Worm (Caenorhabditis elegans): ENCODE measurements around the gene F58B4.3.

Gene F58B4.3

ce11 chrV:10937294-10937693 is 7.7 kb downstream of the F58B4.3 start (continued):
- TF ChIP-seq let-526 (GFP tag; IDR thresholded peaks at IDR 0.05) (no peak), ceh-58 (GFP tag; IDR thresholded peaks at IDR 0.05) (no peak), zfh-2 (GFP tag; conservative IDR thresholded peaks at IDR 0.05) (no peak), ama-1 (optimal IDR thresholded peaks at IDR 0.05) (peak; percentile 37), ama-1 (GFP tag; optimal IDR thresholded peaks at IDR 0.05) (peak in 1 of 2 experiments; percentile 10), aptf-3 (GFP tag; IDR thresholded peaks at IDR 0.05) (no peak), C17E4.6 (GFP tag; IDR thresholded peaks at IDR 0.05) (no peak), hrde-1 (tag; optimal IDR thresholded peaks at IDR 0.05; ENCODE audit: borderline replicate concordance) (no peak), cebp-1 (GFP tag; IDR thresholded peaks at IDR 0.05) (peak; percentile 54; the same call in 1 of the 2 replicates), cebp-1 (tag; optimal IDR thresholded peaks at IDR 0.05) (peak; percentile 51), F37B4.10 (GFP tag; IDR thresholded peaks at IDR 0.05) (no peak), nfya-1 (tag; optimal IDR thresholded peaks at IDR 0.05; ENCODE audit: borderline replicate concordance, insufficient read depth) (no peak), bed-2 (GFP tag; IDR thresholded peaks at IDR 0.05) (no peak), nfyb-1 (GFP tag; IDR thresholded peaks at IDR 0.05) (peak; percentile 80), Y56A3A.18 (GFP tag; IDR thresholded peaks at IDR 0.05) (no peak), lsy-27 (tag; optimal IDR thresholded peaks at IDR 0.05; ENCODE audit: borderline replicate concordance, insufficient read depth) (no peak), xnd-1 (tag; optimal IDR thresholded peaks at IDR 0.05) (no peak), F23B12.7 (tag; optimal IDR thresholded peaks at IDR 0.05; ENCODE audit: insufficient read depth) (no peak), mes-4 (tag; optimal IDR thresholded peaks at IDR 0.05) (no peak), fkh-3 (tag; optimal IDR thresholded peaks at IDR 0.05) (no peak), efl-1 (GFP tag; optimal IDR thresholded peaks at IDR 0.05) (no peak), F52B5.7 (tag; optimal IDR thresholded peaks at IDR 0.05) (no peak), dox-1 (GFP tag; IDR thresholded peaks at IDR 0.05) (no peak), F55B11.4 (tag; optimal IDR thresholded peaks at IDR 0.05; ENCODE audit: borderline replicate concordance, insufficient read depth) (no peak), chd-7 (tag; optimal IDR thresholded peaks at IDR 0.05) (no peak), mel-28 (tag; optimal IDR thresholded peaks at IDR 0.05; ENCODE audit: borderline replicate concordance) (no peak), ceh-79 (tag; optimal IDR thresholded peaks at IDR 0.05) (no peak)

- TF ChIP-seq cebp-1 (GFP tag; IDR thresholded peaks at IDR 0.05): peak; percentile 95
- TF ChIP-seq cebp-1 (tag; optimal IDR thresholded peaks at IDR 0.05): peak; percentile 99
- TF ChIP-seq nhr-80 (tag; optimal IDR thresholded peaks at IDR 0.05): peak; percentile 80
- TF ChIP-seq chd-7 (tag; optimal IDR thresholded peaks at IDR 0.05): peak; percentile 20
- no peak for TF ChIP-seq ceh-79 (tag; optimal IDR thresholded peaks at IDR 0.05)
- TF ChIP-seq B0336.3 (GFP tag; IDR thresholded peaks at IDR 0.05): 0 out of 2 replicates have a peak, but pooled peaks have one; percentile 19
- TF ChIP-seq pbrm-1 (GFP tag; IDR thresholded peaks at IDR 0.05): no peak
- TF ChIP-seq repo-1 (tag; optimal IDR thresholded peaks at IDR 0.05): no peak
- TF ChIP-seq bed-1 (GFP tag; IDR thresholded peaks at IDR 0.05): no peak
- no peak for TF ChIP-seq B0035.1 (tag; optimal IDR thresholded peaks at IDR 0.05)
- TF ChIP-seq xnd-1 (tag; optimal IDR thresholded peaks at IDR 0.05): no peak
- no peak for TF ChIP-seq cebp-2 (GFP tag; IDR thresholded peaks at IDR 0.05)
- no peak for TF ChIP-seq F57C9.4 (tag; optimal IDR thresholded peaks at IDR 0.05)
- no peak for TF ChIP-seq aptf-2 (GFP tag; conservative IDR thresholded peaks at IDR 0.05)
- peak; percentile 22 for TF ChIP-seq ZK185.1 (tag; optimal IDR thresholded peaks at IDR 0.05; ENCODE audit: poor library complexity, severe bottlenecking)
- no peak for TF ChIP-seq dpl-1 (GFP tag; optimal IDR thresholded peaks at IDR 0.05)
- no peak for TF ChIP-seq Y95B8A.8 (GFP tag; IDR thresholded peaks at IDR 0.05)
Measured at ce11 chrV:10938739-10939138, 9.1 kb downstream of the F58B4.3 start, which contains the start of gene F17C11.11. Gene F17C11.11 (minus strand): TSS chrV:10938817.

Measured in whole organism, young adult.